Fruit fly (Drosophila melanogaster) whole organism, embryonic: ENCODE results near the gene CG10984.
A peak's percentile ranks its signal among the peaks of the same experiment; 100 is the strongest.

Experiments
- Ada2b ChIP-seq: fragments of 200-800 bp; sonication (Bioruptor generic); IDR thresholded peaks from 2 replicates; pipeline ENCODE4 v1.3.6; 2022; ENCODE audit warnings: missing biosample characterization, missing genetic modification characterization
- Antp ChIP-seq: fragments of 200-800 bp; sonication (Bioruptor generic); optimal IDR thresholded peaks from 3 replicates; lab custom pipeline; 2016; ENCODE audit warnings: missing biosample characterization, missing genetic modification characterization
- CG11560 ChIP-seq: fragments of 200-800 bp; sonication (Bioruptor generic); IDR thresholded peaks from 3 replicates; pipeline ENCODE4 v1.3.6; 2022; ENCODE audit warnings: missing biosample characterization, missing genetic modification characterization
- CG12104 ChIP-seq: fragments of 200-800 bp; sonication (Bioruptor generic); optimal IDR thresholded peaks from 3 replicates; lab custom pipeline; 2016; ENCODE audit warnings: missing biosample characterization, missing genetic modification characterization
- CG12299 ChIP-seq: fragments of 200-800 bp; sonication (Bioruptor generic); optimal IDR thresholded peaks from 2 replicates; lab custom pipeline; 2018; ENCODE audit warnings: missing biosample characterization, mild to moderate bottlenecking, missing genetic modification characterization
- CG12942 ChIP-seq: fragments of 200-800 bp; sonication (Bioruptor generic); optimal IDR thresholded peaks from 3 replicates; lab custom pipeline; 2016; ENCODE audit warnings: missing biosample characterization, missing genetic modification characterization
- CG14710 ChIP-seq: fragments of 200-800 bp; sonication (Bioruptor generic); optimal IDR thresholded peaks from 3 replicates; lab custom pipeline; 2019; ENCODE audit warnings: missing biosample characterization, mild to moderate bottlenecking, missing genetic modification characterization, moderate library complexity
- CG15073 ChIP-seq: fragments of 200-800 bp; sonication (Bioruptor generic); optimal IDR thresholded peaks from 2 replicates; lab custom pipeline; 2016; ENCODE audit warnings: missing biosample characterization, missing genetic modification characterization
- CG15269 ChIP-seq: fragments of 200-800 bp; sonication (Bioruptor generic); optimal IDR thresholded peaks from 2 replicates; lab custom pipeline; 2018; ENCODE audit warnings: missing biosample characterization, mild to moderate bottlenecking, missing genetic modification characterization, moderate library complexity
- CG15601 ChIP-seq: fragments of 200-800 bp; sonication (Bioruptor generic); optimal IDR thresholded peaks from 3 replicates; lab custom pipeline; 2019; ENCODE audit warnings: missing biosample characterization, mild to moderate bottlenecking, missing genetic modification characterization, moderate library complexity
- CG1602 ChIP-seq: fragments of 200-800 bp; sonication (Bioruptor generic); optimal IDR thresholded peaks from 3 replicates; lab custom pipeline; 2016; ENCODE audit warnings: missing biosample characterization, missing genetic modification characterization
- CG17568 ChIP-seq: fragments of 200-800 bp; sonication (Bioruptor generic); optimal IDR thresholded peaks from 2 replicates; lab custom pipeline; 2018; ENCODE audit warnings: missing biosample characterization, mild to moderate bottlenecking, missing genetic modification characterization, moderate library complexity
- CG2712 ChIP-seq: fragments of 200-800 bp; optimal IDR thresholded peaks from 3 replicates; lab custom pipeline; 2019; ENCODE audit warnings: missing biosample characterization, mild to moderate bottlenecking, missing genetic modification characterization, moderate library complexity
- CG30403 ChIP-seq: fragments of 200-800 bp; sonication (Bioruptor generic); optimal IDR thresholded peaks from 3 replicates; lab custom pipeline; 2016; ENCODE audit warnings: missing biosample characterization, missing genetic modification characterization
- CG3281 ChIP-seq: fragments of 200-800 bp; sonication (Bioruptor generic); optimal IDR thresholded peaks from 3 replicates; lab custom pipeline; 2017; ENCODE audit warnings: missing biosample characterization, mild to moderate bottlenecking, missing genetic modification characterization
- CG34224 ChIP-seq: fragments of 200-800 bp; sonication (Bioruptor generic); IDR thresholded peaks from 3 replicates; pipeline ENCODE4 v1.3.6; 2022; ENCODE audit warnings: missing biosample characterization, missing genetic modification characterization; ENCODE audit not compliant: partially characterized antibody
- CG3726 ChIP-seq: fragments of 200-800 bp; sonication (Bioruptor generic); IDR thresholded peaks from 3 replicates; pipeline ENCODE4, ENCODE4 v1.3.6; 2022; ENCODE audit warnings: missing biosample characterization, missing genetic modification characterization
- CG3838 ChIP-seq: fragments of 200-800 bp; sonication (Bioruptor generic); optimal IDR thresholded peaks from 3 replicates; lab custom pipeline; 2016; ENCODE audit warnings: missing biosample characterization, missing genetic modification characterization
- CG4820 ChIP-seq: fragments of 200-800 bp; sonication (Bioruptor generic); optimal IDR thresholded peaks from 3 replicates; lab custom pipeline; 2016; ENCODE audit warnings: missing biosample characterization, missing genetic modification characterization
- CG6254 ChIP-seq: fragments of 200-800 bp; sonication (Bioruptor generic); optimal IDR thresholded peaks from 3 replicates; lab custom pipeline; 2017; ENCODE audit warnings: mild to moderate bottlenecking, missing biosample characterization, missing genetic modification reagents, missing genetic modification characterization
- CG7357 ChIP-seq: fragments of 200-800 bp; sonication (Bioruptor generic); IDR thresholded peaks from 3 replicates; pipeline ENCODE4 v1.3.6; 2022; ENCODE audit warnings: missing biosample characterization, missing genetic modification characterization
- CG8359 ChIP-seq: fragments of 200-800 bp; sonication (Bioruptor generic); optimal IDR thresholded peaks from 2 replicates; lab custom pipeline; 2017; ENCODE audit warnings: missing biosample characterization, mild to moderate bottlenecking, missing genetic modification characterization, borderline replicate concordance
- D19B ChIP-seq: fragments of 200-800 bp; sonication (Bioruptor generic); optimal IDR thresholded peaks from 2 replicates; lab custom pipeline; 2017; ENCODE audit warnings: missing biosample characterization, mild to moderate bottlenecking, missing genetic modification characterization
- Dek ChIP-seq: fragments of 200-800 bp; sonication (Bioruptor generic); optimal IDR thresholded peaks from 3 replicates; lab custom pipeline; 2019; ENCODE audit warnings: missing biosample characterization, mild to moderate bottlenecking, missing genetic modification characterization, moderate library complexity
- Doc2 ChIP-seq: fragments of 200-800 bp; sonication (Bioruptor generic); IDR thresholded peaks from 2 replicates; pipeline ENCODE4 v1.3.6; 2022; ENCODE audit warnings: missing biosample characterization, missing genetic modification characterization
- Elba2 ChIP-seq: fragments of 200-800 bp; sonication (Bioruptor generic); optimal IDR thresholded peaks from 3 replicates; lab custom pipeline; 2016; ENCODE audit warnings: missing biosample characterization, missing genetic modification characterization
- H2.0 ChIP-seq: fragments of 200-800 bp; sonication (Bioruptor generic); IDR thresholded peaks from 2 replicates; pipeline ENCODE4 v1.3.6; 2022; ENCODE audit warnings: missing biosample characterization, missing genetic modification characterization
- HLH54F ChIP-seq: fragments of 200-800 bp; sonication (Bioruptor generic); optimal IDR thresholded peaks from 3 replicates; lab custom pipeline; 2016; ENCODE audit warnings: missing biosample characterization, missing genetic modification characterization
- Hr51 ChIP-seq, 2 experiments: fragments of 200-800 bp; sonication (Bioruptor generic); optimal IDR thresholded peaks; 2 replicates in 1 of 2; 3 replicates in 1 of 2; lab custom pipeline; 2016 to 2018; ENCODE audit warnings: missing biosample characterization in 2 of 2, missing genetic modification characterization in 2 of 2, mild to moderate bottlenecking in 1 of 2, moderate library complexity in 1 of 2
- Hsf ChIP-seq: fragments of 200-800 bp; sonication (Bioruptor generic); optimal IDR thresholded peaks from 3 replicates; lab custom pipeline; 2016; ENCODE audit warnings: missing biosample characterization, missing genetic modification characterization
- Mad ChIP-seq: fragments of 200-800 bp; sonication (Bioruptor generic); optimal IDR thresholded peaks from 2 replicates; lab custom pipeline; 2016; ENCODE audit warnings: missing biosample characterization, missing genetic modification characterization
- Opbp ChIP-seq: fragments of 200-800 bp; sonication (Bioruptor generic); IDR thresholded peaks from 3 replicates; pipeline ENCODE4 v1.3.6; 2022; ENCODE audit warnings: missing biosample characterization, missing genetic modification characterization; ENCODE audit not compliant: partially characterized antibody
- Poxn ChIP-seq: fragments of 200-800 bp; sonication (Bioruptor generic); IDR thresholded peaks from 2 replicates; pipeline ENCODE4 v1.3.6; 2022; ENCODE audit warnings: missing biosample characterization, missing genetic modification characterization
- Ssrp ChIP-seq: fragments of 200-800 bp; sonication (Bioruptor generic); optimal IDR thresholded peaks from 2 replicates; lab custom pipeline; 2018; ENCODE audit warnings: missing biosample characterization, mild to moderate bottlenecking, missing genetic modification characterization, moderate library complexity
- amos ChIP-seq: fragments of 200-800 bp; sonication (Bioruptor generic); IDR thresholded peaks from 2 replicates; pipeline ENCODE4 v1.3.6; 2022; ENCODE audit warnings: missing biosample characterization, missing genetic modification characterization; ENCODE audit not compliant: partially characterized antibody
- az2 ChIP-seq: fragments of 200-800 bp; sonication (Bioruptor generic); optimal IDR thresholded peaks from 3 replicates; lab custom pipeline; 2016; ENCODE audit warnings: missing biosample characterization, missing genetic modification characterization
- cwo ChIP-seq: fragments of 200-800 bp; sonication (Bioruptor generic); optimal IDR thresholded peaks from 3 replicates; lab custom pipeline; 2017; ENCODE audit warnings: missing biosample characterization, missing genetic modification characterization, mild to moderate bottlenecking, moderate library complexity, missing genetic modification reagents
- dan ChIP-seq: fragments of 200-800 bp; sonication (Bioruptor generic); IDR thresholded peaks from 2 replicates; pipeline ENCODE4 v1.3.6; 2022; ENCODE audit warnings: missing biosample characterization, missing genetic modification characterization
- ewg ChIP-seq: fragments of 200-800 bp; sonication (Bioruptor generic); optimal IDR thresholded peaks from 3 replicates; lab custom pipeline; 2017; ENCODE audit warnings: mild to moderate bottlenecking, missing biosample characterization, missing genetic modification reagents, missing genetic modification characterization
- eyg ChIP-seq: fragments of 200-800 bp; sonication (Bioruptor generic); optimal IDR thresholded peaks from 3 replicates; lab custom pipeline; 2016; ENCODE audit warnings: missing biosample characterization, missing genetic modification characterization
- ftz-f1 ChIP-seq: fragments of 200-800 bp; sonication (Bioruptor generic); optimal IDR thresholded peaks from 2 replicates; lab custom pipeline; 2016; ENCODE audit warnings: missing biosample characterization, missing genetic modification characterization
- gce ChIP-seq: fragments of 200-800 bp; sonication (Bioruptor generic); IDR thresholded peaks from 3 replicates; pipeline ENCODE4 v1.3.6; 2022; ENCODE audit warnings: missing biosample characterization, missing genetic modification characterization
- knrl ChIP-seq: fragments of 200-800 bp; sonication (Bioruptor generic); IDR thresholded peaks from 3 replicates; pipeline ENCODE4 v1.3.6; 2022; ENCODE audit warnings: missing biosample characterization, missing genetic modification characterization; ENCODE audit not compliant: partially characterized antibody
- nmo ChIP-seq: fragments of 200-800 bp; sonication (Bioruptor generic); optimal IDR thresholded peaks from 2 replicates; lab custom pipeline; 2018; ENCODE audit warnings: missing biosample characterization, mild to moderate bottlenecking, missing genetic modification characterization, moderate library complexity
- pita ChIP-seq: fragments of 200-800 bp; sonication (Bioruptor generic); optimal IDR thresholded peaks from 2 replicates; lab custom pipeline; 2017; ENCODE audit warnings: missing biosample characterization, mild to moderate bottlenecking, missing genetic modification characterization
- psq ChIP-seq: fragments of 200-800 bp; sonication (Bioruptor generic); optimal IDR thresholded peaks from 2 replicates; lab custom pipeline; 2017; ENCODE audit warnings: missing biosample characterization, missing genetic modification characterization
- scrt ChIP-seq: fragments of 200-800 bp; sonication (Bioruptor generic); optimal IDR thresholded peaks from 2 replicates; lab custom pipeline; 2018; ENCODE audit warnings: missing biosample characterization, mild to moderate bottlenecking, missing genetic modification characterization, moderate library complexity
- slou ChIP-seq: fragments of 200-800 bp; sonication (Bioruptor generic); optimal IDR thresholded peaks from 3 replicates; lab custom pipeline; 2016; ENCODE audit warnings: missing biosample characterization, missing genetic modification characterization
- tin ChIP-seq: fragments of 200-800 bp; sonication (Bioruptor generic); optimal IDR thresholded peaks from 3 replicates; lab custom pipeline; 2016; ENCODE audit warnings: missing biosample characterization, missing genetic modification characterization
- tna ChIP-seq: fragments of 200-800 bp; sonication (Bioruptor generic); IDR thresholded peaks from 2 replicates; pipeline ENCODE4 v1.3.6; 2022; ENCODE audit warnings: missing biosample characterization, missing genetic modification characterization; ENCODE audit not compliant: partially characterized antibody
- unc-4 ChIP-seq: fragments of 200-800 bp; sonication (Bioruptor generic); IDR thresholded peaks from 2 replicates; pipeline ENCODE4 v1.3.6; 2022; ENCODE audit warnings: missing biosample characterization, missing genetic modification characterization; ENCODE audit not compliant: partially characterized antibody

Gene CG10984

DNA sequence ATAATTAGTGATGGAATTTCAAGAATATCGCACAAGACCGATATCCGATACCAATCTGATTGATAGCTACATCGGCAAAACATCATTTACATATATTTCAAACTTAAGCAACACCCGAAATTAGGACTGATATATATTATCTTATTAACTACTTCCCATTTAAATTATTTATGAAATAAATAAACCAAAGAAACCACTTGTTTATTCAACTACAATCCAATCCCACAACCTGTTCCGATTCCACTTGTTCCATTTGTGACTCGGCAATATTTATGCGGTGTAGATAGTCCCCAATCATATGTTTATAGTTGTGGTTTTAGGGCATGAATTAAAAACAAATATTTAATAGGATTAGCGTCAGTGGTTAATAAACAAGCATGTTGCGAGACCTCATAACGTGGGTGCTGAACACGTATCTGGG, 4.9 kb downstream of the CG10984 start, which contains the start of the genes CG10973 and Vps13D (continued):
- TF ChIP-seq nmo (GFP tag; lab: Kevin White, UChicago) (no peak), Dek (tag; lab: Kevin White, UChicago) (no peak), CG11560 (tag; lab: Robert Waterston, UW) (no peak; the same call in 2 of the 3 replicates), eyg (GFP tag; lab: Kevin White, UChicago) (peak; percentile 57), ewg (GFP tag; lab: Kevin White, UChicago) (no peak), psq (GFP tag; lab: Kevin White, UChicago) (no peak), dan (GFP tag; lab: Robert Waterston, UW) (no peak), Doc2 (no peak), amos (GFP tag; lab: Robert Waterston, UW) (peak; percentile 88), Antp (GFP tag; lab: Kevin White, UChicago) (no peak), CG12104 (GFP tag; lab: Kevin White, UChicago) (peak; percentile 27), unc-4 (GFP tag; lab: Robert Waterston, UW) (peak; percentile 92), CG34224 (GFP tag; lab: Robert Waterston, UW) (peak; percentile 93), CG3281 (no peak), CG2712 (tag; lab: Kevin White, UChicago) (no peak), Mad (GFP tag; lab: Kevin White, UChicago) (peak; percentile 28), Ada2b (GFP tag; lab: Robert Waterston, UW) (no peak; the same call in 1 of the 2 replicates), CG15601 (no peak), CG3838 (GFP tag; lab: Kevin White, UChicago) (peak; percentile 33), scrt (GFP tag; lab: Kevin White, UChicago) (no peak), az2 (GFP tag; lab: Kevin White, UChicago) (no peak), Poxn (GFP tag; lab: Robert Waterston, UW) (no peak), ftz-f1 (GFP tag; lab: Kevin White, UChicago) (no peak), Ssrp (tag; lab: Kevin White, UChicago) (no peak), CG15073 (GFP tag; lab: Kevin White, UChicago) (no peak), Elba2 (GFP tag; lab: Kevin White, UChicago) (peak; percentile 5), CG12942 (GFP tag; lab: Kevin White, UChicago) (peak; percentile 19), CG14710 (tag; lab: Kevin White, UChicago) (no peak), CG17568 (GFP tag; lab: Kevin White, UChicago) (peak; percentile 84), CG12299 (tag; lab: Kevin White, UChicago) (peak; percentile 73), CG15269 (tag; lab: Kevin White, UChicago) (no peak), CG1602 (peak; percentile 44), tna (GFP tag; lab: Robert Waterston, UW) (peak; percentile 69), CG8359 (GFP tag; lab: Kevin White, UChicago) (peak; percentile 50), knrl (GFP tag; lab: Robert Waterston, UW) (peak; percentile 93), Opbp (GFP tag; lab: Robert Waterston, UW) (peak; percentile 87), D19B (no peak), Hr51 (GFP tag; optimal IDR thresholded peaks at IDR 0.05; lab: Kevin White, UChicago) (no peak), H2.0 (no peak), CG4820 (peak; percentile 18), CG6254 (GFP tag; lab: Kevin White, UChicago) (peak; percentile 68), HLH54F (peak; percentile 25), Hsf (GFP tag; lab: Kevin White, UChicago) (peak; percentile 52), tin (GFP tag; lab: Kevin White, UChicago) (no peak), slou (peak; percentile 57), pita (GFP tag; lab: Kevin White, UChicago) (peak; percentile 59), cwo (GFP tag; lab: Kevin White, UChicago) (no peak), CG7357 (GFP tag; lab: Robert Waterston, UW) (no peak), CG3726 (GFP tag; lab: Robert Waterston, UW) (no peak), CG30403 (GFP tag; lab: Kevin White, UChicago) (peak; percentile 58), gce (GFP tag; lab: Robert Waterston, UW) (no peak)
